Fruit fly (Drosophila melanogaster) whole organism, embryonic: ENCODE data around the gene Arfip.

ENCODE experiments used
- BtbVII ChIP-seq: fragments of 200-800 bp; sonication (Bioruptor generic); optimal IDR thresholded peaks from 3 replicates; lab custom pipeline; 2017; ENCODE audit warnings: missing biosample characterization, mild to moderate bottlenecking, missing genetic modification characterization
- CG10321 ChIP-seq: fragments of 200-800 bp; sonication (Bioruptor generic); IDR thresholded peaks from 2 replicates; pipeline ENCODE4 v1.3.6; 2022; ENCODE audit warnings: missing biosample characterization, missing genetic modification characterization
- CG10979 ChIP-seq: fragments of 200-800 bp; sonication (Bioruptor generic); optimal IDR thresholded peaks from 2 replicates; lab custom pipeline; 2018; ENCODE audit warnings: missing biosample characterization, mild to moderate bottlenecking, missing genetic modification characterization, moderate library complexity
- CG11247 ChIP-seq: fragments of 200-800 bp; sonication (Bioruptor generic); IDR thresholded peaks from 2 replicates; pipeline ENCODE4 v1.3.6; 2022; ENCODE audit warnings: missing biosample characterization, missing genetic modification characterization
- CG11456 ChIP-seq: fragments of 200-800 bp; sonication (Bioruptor generic); IDR thresholded peaks from 3 replicates; pipeline ENCODE4 v1.3.6; 2022; ENCODE audit warnings: missing biosample characterization, missing genetic modification characterization
- CG12104 ChIP-seq: fragments of 200-800 bp; sonication (Bioruptor generic); optimal IDR thresholded peaks from 3 replicates; lab custom pipeline; 2016; ENCODE audit warnings: missing biosample characterization, missing genetic modification characterization
- CG13287 ChIP-seq: fragments of 200-800 bp; sonication (Bioruptor generic); IDR thresholded peaks from 2 replicates; pipeline ENCODE4 v1.3.6; 2022; ENCODE audit warnings: missing biosample characterization, missing genetic modification characterization; ENCODE audit not compliant: partially characterized antibody
- CG13424 ChIP-seq: fragments of 200-800 bp; sonication (Bioruptor generic); optimal IDR thresholded peaks from 2 replicates; lab custom pipeline; 2019; ENCODE audit warnings: missing biosample characterization, mild to moderate bottlenecking, missing genetic modification characterization, moderate library complexity
- CG13624 ChIP-seq: fragments of 200-800 bp; sonication (Bioruptor generic); optimal IDR thresholded peaks from 2 replicates; lab custom pipeline; 2016; ENCODE audit warnings: missing biosample characterization, missing genetic modification characterization
- CG14710 ChIP-seq: fragments of 200-800 bp; sonication (Bioruptor generic); optimal IDR thresholded peaks from 3 replicates; lab custom pipeline; 2019; ENCODE audit warnings: missing biosample characterization, mild to moderate bottlenecking, missing genetic modification characterization, moderate library complexity
- CG14860 ChIP-seq: fragments of 200-800 bp; sonication (Bioruptor generic); IDR thresholded peaks from 3 replicates; pipeline ENCODE4 v1.3.6; 2022; ENCODE audit warnings: missing biosample characterization, missing genetic modification characterization; ENCODE audit not compliant: partially characterized antibody
- CG16779 ChIP-seq: fragments of 200-800 bp; sonication (Bioruptor generic); IDR thresholded peaks from 2 replicates; pipeline ENCODE4 v1.3.6; 2022; ENCODE audit warnings: missing biosample characterization, missing genetic modification characterization
- CG2202 ChIP-seq: fragments of 200-800 bp; sonication (Bioruptor generic); optimal IDR thresholded peaks from 2 replicates; lab custom pipeline; 2018; ENCODE audit warnings: missing biosample characterization, mild to moderate bottlenecking, missing genetic modification characterization
- CG2712 ChIP-seq: fragments of 200-800 bp; optimal IDR thresholded peaks from 3 replicates; lab custom pipeline; 2019; ENCODE audit warnings: missing biosample characterization, mild to moderate bottlenecking, missing genetic modification characterization, moderate library complexity
- CG30020 ChIP-seq: fragments of 200-800 bp; optimal IDR thresholded peaks from 2 replicates; lab custom pipeline; 2019; ENCODE audit warnings: missing biosample characterization, mild to moderate bottlenecking, missing genetic modification characterization, moderate library complexity
- CG31365 ChIP-seq: fragments of 200-800 bp; sonication (Bioruptor generic); optimal IDR thresholded peaks from 2 replicates; lab custom pipeline; 2018; ENCODE audit warnings: missing biosample characterization, mild to moderate bottlenecking, missing genetic modification characterization
- CG31441 ChIP-seq: fragments of 200-800 bp; sonication (Bioruptor generic); IDR thresholded peaks from 2 replicates; pipeline ENCODE4 v1.3.6; 2022; ENCODE audit warnings: missing biosample characterization, missing genetic modification characterization
- CG33557 ChIP-seq: fragments of 200-800 bp; sonication (Bioruptor generic); optimal IDR thresholded peaks from 2 replicates; lab custom pipeline; 2019; ENCODE audit warnings: missing biosample characterization, mild to moderate bottlenecking, missing genetic modification characterization, moderate library complexity
- CG3847 ChIP-seq: fragments of 200-800 bp; sonication (Bioruptor generic); IDR thresholded peaks from 2 replicates; pipeline ENCODE4 v1.3.6; 2022; ENCODE audit warnings: missing biosample characterization, missing genetic modification characterization
- CG4360 ChIP-seq: fragments of 200-800 bp; sonication (Bioruptor generic); IDR thresholded peaks from 2 replicates; pipeline ENCODE4 v1.3.6; 2022; ENCODE audit warnings: missing biosample characterization, missing genetic modification characterization
- CG4617 ChIP-seq: fragments of 200-800 bp; sonication (Bioruptor generic); optimal IDR thresholded peaks from 3 replicates; lab custom pipeline; 2016; ENCODE audit warnings: missing biosample characterization, missing genetic modification characterization, borderline replicate concordance
- CG6654 ChIP-seq: fragments of 200-800 bp; sonication (Bioruptor generic); optimal IDR thresholded peaks from 2 replicates; lab custom pipeline; 2017; ENCODE audit warnings: missing biosample characterization, mild to moderate bottlenecking, missing genetic modification characterization
- CG6689 ChIP-seq: fragments of 200-800 bp; sonication (Bioruptor generic); IDR thresholded peaks from 2 replicates; pipeline ENCODE4 v1.3.6; 2022; ENCODE audit warnings: missing biosample characterization, missing genetic modification characterization
- CG7271 ChIP-seq: fragments of 200-800 bp; sonication (Bioruptor generic); optimal IDR thresholded peaks from 2 replicates; lab custom pipeline; 2018; ENCODE audit warnings: missing biosample characterization, mild to moderate bottlenecking, missing genetic modification characterization, moderate library complexity
- CG7987 ChIP-seq: fragments of 200-800 bp; sonication (Bioruptor generic); optimal IDR thresholded peaks from 2 replicates; lab custom pipeline; 2018; ENCODE audit warnings: missing biosample characterization, mild to moderate bottlenecking, missing genetic modification characterization, moderate library complexity
- CG8290 ChIP-seq, 3 experiments: fragments of 200-800 bp; sonication (Bioruptor generic); optimal IDR thresholded peaks; 2 replicates each; lab custom pipeline; 2016 to 2019; ENCODE audit warnings: missing biosample characterization in 3 of 3, missing genetic modification characterization in 3 of 3, mild to moderate bottlenecking in 2 of 3, moderate library complexity in 1 of 3
- CG8388 ChIP-seq: fragments of 200-800 bp; sonication (Bioruptor generic); optimal IDR thresholded peaks from 2 replicates; lab custom pipeline; 2019; ENCODE audit warnings: missing biosample characterization, mild to moderate bottlenecking, missing genetic modification characterization, moderate library complexity
- D ChIP-seq, 2 experiments: fragments of 200-800 bp in 1 of 2; fragments of >200 bp in 1 of 2; sonication (Bioruptor generic) in 1 of 2; optimal IDR thresholded peaks; 2 replicates in 1 of 2; 3 replicates in 1 of 2; lab custom pipeline; 2017; ENCODE audit warnings: mild to moderate bottlenecking in 1 of 2, missing biosample characterization in 1 of 2, missing genetic modification characterization in 1 of 2, missing genetic modification reagents in 1 of 2
- D19A ChIP-seq: fragments of 200-800 bp; optimal IDR thresholded peaks from 3 replicates; lab custom pipeline; 2019; ENCODE audit warnings: missing biosample characterization, mild to moderate bottlenecking, missing genetic modification characterization, moderate library complexity
- Dref ChIP-seq: fragments of 200-800 bp; sonication (Bioruptor generic); IDR thresholded peaks from 2 replicates; pipeline ENCODE4 v1.3.6; 2022; ENCODE audit warnings: missing biosample characterization, missing genetic modification characterization
- E2f2 ChIP-seq: fragments of 200-800 bp; sonication (Bioruptor generic); IDR thresholded peaks from 2 replicates; pipeline ENCODE4 v1.3.6; 2022; ENCODE audit warnings: missing biosample characterization, missing genetic modification characterization
- Hey ChIP-seq: fragments of 200-800 bp; sonication (Bioruptor generic); optimal IDR thresholded peaks from 3 replicates; lab custom pipeline; 2018; ENCODE audit warnings: missing biosample characterization, mild to moderate bottlenecking, missing genetic modification characterization
- Lhr ChIP-seq: fragments of 200-800 bp; sonication (Bioruptor generic); optimal IDR thresholded peaks from 3 replicates; lab custom pipeline; 2017; ENCODE audit warnings: mild to moderate bottlenecking, missing biosample characterization, missing genetic modification reagents, missing genetic modification characterization
- MBD-R2 ChIP-seq: fragments of 200-800 bp; sonication (Bioruptor generic); IDR thresholded peaks from 2 replicates; pipeline ENCODE4 v1.3.6; 2022; ENCODE audit warnings: missing biosample characterization, missing genetic modification characterization
- Med ChIP-seq: fragments of 200-800 bp; sonication (Bioruptor generic); peaks from one replicate; lab custom pipeline; 2016; ENCODE audit warnings: missing biosample characterization, missing genetic modification characterization, mild to moderate bottlenecking, inconsistent platforms, moderate library complexity
- Nf-YC ChIP-seq: fragments of 200-800 bp; optimal IDR thresholded peaks from 3 replicates; lab custom pipeline; 2019; ENCODE audit warnings: missing biosample characterization, mild to moderate bottlenecking, missing genetic modification characterization, moderate library complexity
- Sin3A ChIP-seq: fragments of >200 bp; optimal IDR thresholded peaks from 2 replicates; lab custom pipeline; 2018
- ase ChIP-seq: fragments of 200-800 bp; sonication (Bioruptor generic); IDR thresholded peaks from 3 replicates; pipeline ENCODE4 v1.3.6; 2022; ENCODE audit warnings: missing biosample characterization, missing genetic modification characterization
- dmrt11E ChIP-seq: fragments of 200-800 bp; sonication (Bioruptor generic); optimal IDR thresholded peaks from 3 replicates; lab custom pipeline; 2018; ENCODE audit warnings: missing biosample characterization, mild to moderate bottlenecking, missing genetic modification characterization, moderate library complexity
- gce ChIP-seq: fragments of 200-800 bp; sonication (Bioruptor generic); IDR thresholded peaks from 3 replicates; pipeline ENCODE4 v1.3.6; 2022; ENCODE audit warnings: missing biosample characterization, missing genetic modification characterization
- gcm2 ChIP-seq: fragments of 200-800 bp; sonication (Bioruptor generic); optimal IDR thresholded peaks from 2 replicates; lab custom pipeline; 2016; ENCODE audit warnings: missing biosample characterization, missing genetic modification characterization
- grau ChIP-seq: fragments of 200-800 bp; optimal IDR thresholded peaks from 3 replicates; lab custom pipeline; 2019; ENCODE audit warnings: missing biosample characterization, mild to moderate bottlenecking, missing genetic modification characterization, moderate library complexity
- gro ChIP-seq: fragments of 200-800 bp; sonication (Bioruptor generic); optimal IDR thresholded peaks from 2 replicates; lab custom pipeline; 2016; ENCODE audit warnings: missing biosample characterization, missing genetic modification characterization
- hkb ChIP-seq, 2 experiments: fragments of 200-800 bp in 1 of 2; fragments of >200 bp in 1 of 2; sonication (Bioruptor generic) in 1 of 2; IDR thresholded peaks in 1 of 2; optimal IDR thresholded peaks in 1 of 2; 2 replicates each; pipeline versions ENCODE4 v1.3.6 to Lab custom; 2017 to 2022; ENCODE audit warnings: missing biosample characterization in 1 of 2, missing genetic modification characterization in 1 of 2
- jumu ChIP-seq: fragments of 200-800 bp; sonication (Bioruptor generic); optimal IDR thresholded peaks from 3 replicates; lab custom pipeline; 2016; ENCODE audit warnings: missing biosample characterization, missing genetic modification characterization
- phol ChIP-seq: fragments of 200-800 bp; sonication (Bioruptor generic); optimal IDR thresholded peaks from 3 replicates; lab custom pipeline; 2018; ENCODE audit warnings: missing biosample characterization, mild to moderate bottlenecking, missing genetic modification characterization, moderate library complexity
- sd ChIP-seq: fragments of 200-800 bp; sonication (Bioruptor generic); optimal IDR thresholded peaks from 3 replicates; lab custom pipeline; 2018; ENCODE audit warnings: missing biosample characterization, mild to moderate bottlenecking, missing genetic modification characterization, moderate library complexity
- seq ChIP-seq: fragments of 200-800 bp; sonication (Bioruptor generic); IDR thresholded peaks from 2 replicates; pipeline ENCODE4 v1.3.6; 2022; ENCODE audit warnings: missing biosample characterization, missing genetic modification characterization
- sug ChIP-seq: fragments of 200-800 bp; optimal IDR thresholded peaks from 2 replicates; lab custom pipeline; 2019; ENCODE audit warnings: missing biosample characterization, mild to moderate bottlenecking, missing genetic modification characterization, moderate library complexity
- zfh1 ChIP-seq: fragments of 200-800 bp; sonication (Bioruptor generic); IDR thresholded peaks from 3 replicates; pipeline ENCODE4 v1.3.6; 2022; ENCODE audit warnings: missing biosample characterization, missing genetic modification characterization

Gene Arfip

dm6 chr3R:11234918-11235371 is at the start of gene Arfip, which contains the start of gene CG17721 (continued):
- no peak for TF ChIP-seq CG6689
- TF ChIP-seq grau = peak; percentile 20
- TF ChIP-seq Dref = no peak
- no peak for TF ChIP-seq CG16779 (GFP tag; lab: Robert Waterston, UW)
- TF ChIP-seq CG12104 (GFP tag; lab: Kevin White, UChicago) = no peak
- no peak for TF ChIP-seq CG7271 (tag; lab: Kevin White, UChicago)
- no peak for TF ChIP-seq sd
- peak; percentile 93 for TF ChIP-seq CG14710 (tag; lab: Kevin White, UChicago)
- no peak for TF ChIP-seq CG13624
- no peak for TF ChIP-seq CG31441
- TF ChIP-seq CG10979 (tag; lab: Kevin White, UChicago) = no peak
- peak; percentile 7 for TF ChIP-seq phol (tag; lab: Kevin White, UChicago)
- peak; percentile 51 for TF ChIP-seq D (optimal IDR thresholded peaks at IDR 0.05; lab: Kevin White, UChicago)
- TF ChIP-seq D (GFP tag; optimal IDR thresholded peaks at IDR 0.05; lab: Kevin White, UChicago) = no peak
- TF ChIP-seq CG7987 (GFP tag; lab: Kevin White, UChicago) = no peak
- peak; percentile 26 for TF ChIP-seq Nf-YC (tag; lab: Kevin White, UChicago)
- TF ChIP-seq CG8290 (GFP tag; optimal IDR thresholded peaks at IDR 0.05; lab: Kevin White, UChicago) = peak; percentile 10
- TF ChIP-seq CG8290 (tag; optimal IDR thresholded peaks at IDR 0.05; lab: Kevin White, UChicago) = no peak
- TF ChIP-seq seq (GFP tag; lab: Robert Waterston, UW) = no peak
- peak; percentile 32; the same call in 1 of the 2 replicates for TF ChIP-seq CG13287 (GFP tag; lab: Robert Waterston, UW)
- TF ChIP-seq CG30020 (tag; lab: Kevin White, UChicago) = peak; percentile 62
- TF ChIP-seq gce (GFP tag; lab: Robert Waterston, UW) = no peak
- no peak for TF ChIP-seq CG11247
- TF ChIP-seq CG8388 (GFP tag; lab: Kevin White, UChicago) = peak; percentile 54
- peak; percentile 19 for TF ChIP-seq CG2712 (tag; lab: Kevin White, UChicago)
- TF ChIP-seq CG31365 = peak; percentile 89
- TF ChIP-seq CG6654 (GFP tag; lab: Kevin White, UChicago) = peak; percentile 67
- no peak for TF ChIP-seq CG10321 (GFP tag; lab: Robert Waterston, UW)
- no peak for TF ChIP-seq CG33557 (GFP tag; lab: Kevin White, UChicago)
- TF ChIP-seq CG11456 = no peak
- TF ChIP-seq jumu (GFP tag; lab: Kevin White, UChicago) = no peak
- no peak for TF ChIP-seq D19A (tag; lab: Kevin White, UChicago)
- TF ChIP-seq CG14860 = no peak
- no peak for TF ChIP-seq ase (GFP tag; lab: Robert Waterston, UW)
- peak; percentile 16 for TF ChIP-seq sug (tag; lab: Kevin White, UChicago)
- peak; percentile 87 for TF ChIP-seq CG4617 (GFP tag; lab: Kevin White, UChicago)
- no peak for TF ChIP-seq zfh1
- no peak for TF ChIP-seq BtbVII (GFP tag; lab: Kevin White, UChicago)
- no peak for TF ChIP-seq gcm2 (GFP tag; lab: Kevin White, UChicago)
- no peak for TF ChIP-seq Hey (tag; lab: Kevin White, UChicago)
- TF ChIP-seq CG4360 = no peak
- TF ChIP-seq CG2202 (tag; lab: Kevin White, UChicago) = no peak
- peak; percentile 93 for TF ChIP-seq Sin3A (lab: Kevin White, UChicago)
- TF ChIP-seq MBD-R2 (GFP tag; lab: Robert Waterston, UW) = peak; percentile 89
- peak; percentile 72 for TF ChIP-seq Lhr (GFP tag; lab: Kevin White, UChicago)
- TF ChIP-seq hkb (optimal IDR thresholded peaks at IDR 0.05; lab: Kevin White, UChicago) = peak; percentile 70
- no peak for TF ChIP-seq hkb (GFP tag; IDR thresholded peaks at IDR 0.05; lab: Robert Waterston, UW)
- no peak for TF ChIP-seq gro
- peak; percentile 51 for TF ChIP-seq Med (GFP tag; lab: Kevin White, UChicago)
- 0 out of 2 replicates have a peak, but pooled peaks have one; percentile 23 for TF ChIP-seq CG3847 (GFP tag; lab: Robert Waterston, UW)
- TF ChIP-seq dmrt11E (tag; lab: Kevin White, UChicago) = no peak
- TF ChIP-seq E2f2 = peak; percentile 58
- no peak for TF ChIP-seq CG13424
